Worm (Caenorhabditis elegans) whole organism, L4 larva: ENCODE data around the gene T07C4.12.
A peak's percentile ranks its signal among the peaks of the same experiment; 100 is the strongest.

Experiments used
- F26F4.8 ChIP-seq: fragments of 200-800 bp; sonication (Bioruptor generic); conservative IDR thresholded peaks from 2 replicates; pipeline ENCODE4 v1.3.6; 2022; ENCODE audit warnings: missing genetic modification characterization, missing compliant biosample characterization
- F37D6.2 ChIP-seq: sonication (generic microtip); optimal IDR thresholded peaks from 2 replicates; lab custom pipeline; 2016; ENCODE audit warnings: mild to moderate bottlenecking, missing genetic modification characterization, missing compliant biosample characterization
- F49E8.2 ChIP-seq: sonication (generic microtip); optimal IDR thresholded peaks from 2 replicates; lab custom pipeline; 2016; ENCODE audit warnings: missing compliant biosample characterization, mild to moderate bottlenecking, missing genetic modification characterization, borderline replicate concordance
- R02D3.7 ChIP-seq: fragments of 150-350 bp; sonication (generic microtip); optimal IDR thresholded peaks from 3 replicates; lab custom pipeline; 2014; ENCODE audit warnings: missing biosample characterization, missing genetic modification characterization
- T26A8.4 ChIP-seq: fragments of 200-800 bp; sonication (Bioruptor generic); IDR thresholded peaks from 2 replicates; pipeline ENCODE4 v1.3.6; 2022; ENCODE audit warnings: missing genetic modification characterization, missing compliant biosample characterization
- Y48G9A.11 ChIP-seq: fragments of 200-800 bp; sonication (Bioruptor generic); IDR thresholded peaks from 2 replicates; pipeline ENCODE4 v1.3.6; 2022; ENCODE audit warnings: missing genetic modification reagents, missing genetic modification characterization, missing compliant biosample characterization
- Y5F2A.4 ChIP-seq: fragments of 200-800 bp; sonication (Bioruptor generic); optimal IDR thresholded peaks from 2 replicates; lab custom pipeline; 2018; ENCODE audit warnings: mild to moderate bottlenecking, missing genetic modification characterization, missing compliant biosample characterization
- ZK337.2 ChIP-seq: fragments of 200-800 bp; sonication (Bioruptor generic); IDR thresholded peaks from 2 replicates; pipeline ENCODE4 v1.3.6; 2022; ENCODE audit warnings: missing genetic modification reagents, missing genetic modification characterization, missing compliant biosample characterization
- ZK546.5 ChIP-seq, 2 experiments: sonication (generic microtip); optimal IDR thresholded peaks; 2 replicates each; lab custom pipeline; 2017; ENCODE audit warnings: missing biosample characterization in 2 of 2, missing genetic modification characterization in 2 of 2
- aha-1 ChIP-seq: fragments of 150-350 bp; peaks from one replicate; lab custom pipeline; 2014; ENCODE audit warnings: missing biosample characterization, missing genetic modification characterization
- arid-1 ChIP-seq: fragments of 200-800 bp; sonication (Bioruptor generic); conservative IDR thresholded peaks from 2 replicates; pipeline ENCODE4 v1.3.6; 2022; ENCODE audit warnings: missing genetic modification reagents, missing genetic modification characterization, missing compliant biosample characterization
- attf-4 ChIP-seq: sonication (generic microtip); optimal IDR thresholded peaks from 3 replicates; lab custom pipeline; 2017; ENCODE audit warnings: missing biosample characterization, missing genetic modification characterization
- ceh-20 ChIP-seq: fragments of 200-800 bp; sonication (Bioruptor generic); IDR thresholded peaks from 2 replicates; pipeline ENCODE4 v1.3.6; 2022; ENCODE audit warnings: missing genetic modification reagents, missing genetic modification characterization, missing compliant biosample characterization
- ceh-28 ChIP-seq: fragments of 150-350 bp; optimal IDR thresholded peaks from 2 replicates; lab custom pipeline; 2014; ENCODE audit warnings: missing biosample characterization, missing genetic modification reagents, missing genetic modification characterization
- ceh-32 ChIP-seq: sonication (generic microtip); optimal IDR thresholded peaks from 2 replicates; lab custom pipeline; 2016; ENCODE audit warnings: mild to moderate bottlenecking, missing genetic modification characterization, missing compliant biosample characterization; ENCODE audit not compliant: poor library complexity
- ceh-62 ChIP-seq: sonication (generic microtip); optimal IDR thresholded peaks from 2 replicates; lab custom pipeline; 2017; ENCODE audit warnings: missing biosample characterization, missing genetic modification characterization
- dmd-8 ChIP-seq: fragments of 200-800 bp; sonication (Bioruptor generic); IDR thresholded peaks from 2 replicates; pipeline ENCODE4 v1.3.6; 2022; ENCODE audit warnings: missing genetic modification characterization, missing compliant biosample characterization
- dpl-1 ChIP-seq: fragments of 150-350 bp; optimal IDR thresholded peaks from 2 replicates; lab custom pipeline; 2014; ENCODE audit warnings: missing biosample characterization, missing genetic modification reagents, missing genetic modification characterization
- dve-1 ChIP-seq: sonication (generic microtip); optimal IDR thresholded peaks from 2 replicates; lab custom pipeline; 2017; ENCODE audit warnings: antibody characterized with exemption, mild to moderate bottlenecking, missing genetic modification characterization, missing compliant biosample characterization; ENCODE audit not compliant: insufficient read depth
- gei-8 ChIP-seq: fragments of 200-800 bp; sonication (Bioruptor generic); optimal IDR thresholded peaks from 2 replicates; lab custom pipeline; 2018; ENCODE audit warnings: mild to moderate bottlenecking, missing genetic modification characterization, missing compliant biosample characterization
- hlh-11 ChIP-seq: fragments of 200-800 bp; sonication (Bioruptor generic); optimal IDR thresholded peaks from 2 replicates; lab custom pipeline; 2018; ENCODE audit warnings: mild to moderate bottlenecking, missing genetic modification characterization, missing compliant biosample characterization
- hlh-30 ChIP-seq: sonication (generic microtip); optimal IDR thresholded peaks from 2 replicates; lab custom pipeline; 2017; ENCODE audit warnings: antibody characterized with exemption, mild to moderate bottlenecking, missing genetic modification characterization, missing compliant biosample characterization; ENCODE audit not compliant: insufficient read depth
- lin-13 ChIP-seq: fragments of 150-350 bp; optimal IDR thresholded peaks from 2 replicates; lab custom pipeline; 2014; ENCODE audit warnings: missing biosample characterization, missing genetic modification reagents, missing genetic modification characterization
- lir-3 ChIP-seq: sonication (generic microtip); optimal IDR thresholded peaks from 2 replicates; lab custom pipeline; 2016; ENCODE audit warnings: mild to moderate bottlenecking, missing genetic modification characterization, missing compliant biosample characterization
- madf-5 ChIP-seq, 2 experiments: fragments of 200-800 bp; sonication (Bioruptor generic); IDR thresholded peaks; 2 replicates each; pipeline ENCODE4 v1.3.6; 2022; ENCODE audit warnings: missing compliant biosample characterization in 2 of 2, missing genetic modification characterization in 2 of 2
- mep-1 ChIP-seq: fragments of 150-350 bp; sonication (generic microtip); optimal IDR thresholded peaks from 3 replicates; lab custom pipeline; 2014; ENCODE audit warnings: missing biosample characterization, missing genetic modification characterization
- mes-2 ChIP-seq: sonication (generic microtip); optimal IDR thresholded peaks from 2 replicates; lab custom pipeline; 2016; ENCODE audit warnings: missing genotype, mild to moderate bottlenecking, missing genetic modification characterization, missing compliant biosample characterization; ENCODE audit not compliant: poor library complexity, severe bottlenecking
- nhr-10 ChIP-seq: fragments of 150-350 bp; optimal IDR thresholded peaks from 2 replicates; lab custom pipeline; 2014; ENCODE audit warnings: missing biosample characterization, missing genetic modification characterization
- nhr-102 ChIP-seq: sonication (generic microtip); optimal IDR thresholded peaks from 2 replicates; lab custom pipeline; 2016; ENCODE audit warnings: mild to moderate bottlenecking, missing genetic modification characterization, moderate library complexity, missing compliant biosample characterization
- nhr-6 ChIP-seq: fragments of 150-350 bp; optimal IDR thresholded peaks from 2 replicates; lab custom pipeline; 2014; ENCODE audit warnings: missing biosample characterization, missing genetic modification characterization
- nhr-76 ChIP-seq: fragments of 150-350 bp; optimal IDR thresholded peaks from 2 replicates; lab custom pipeline; 2014; ENCODE audit warnings: missing biosample characterization, missing genetic modification characterization
- pha-4 ChIP-seq, 2 experiments: fragments of 150-350 bp in 1 of 2; fragments of 200-800 bp in 1 of 2; sonication (Bioruptor generic) in 1 of 2; IDR thresholded peaks in 1 of 2; optimal IDR thresholded peaks in 1 of 2; 2 replicates each; pipeline versions ENCODE4 v1.3.6 to Lab custom; 2014 to 2022; ENCODE audit warnings: missing genetic modification characterization in 2 of 2, missing genetic modification reagents in 2 of 2, missing biosample characterization in 1 of 2, missing compliant biosample characterization in 1 of 2
- pqm-1 ChIP-seq: sonication (generic microtip); optimal IDR thresholded peaks from 2 replicates; lab custom pipeline; 2017; ENCODE audit warnings: missing biosample characterization, missing genetic modification characterization
- saeg-2 ChIP-seq: fragments of 200-800 bp; sonication (Bioruptor generic); IDR thresholded peaks from 2 replicates; pipeline ENCODE4 v1.3.6; 2022; ENCODE audit warnings: missing genetic modification reagents, missing genetic modification characterization, missing compliant biosample characterization
- snpc-1.2 ChIP-seq: fragments of 200-800 bp; sonication (Bioruptor generic); IDR thresholded peaks from 2 replicates; pipeline ENCODE4 v1.3.6; 2022; ENCODE audit warnings: missing genetic modification reagents, missing genetic modification characterization, missing compliant biosample characterization
- snpc-4 ChIP-seq: fragments of 150-350 bp; optimal IDR thresholded peaks from 2 replicates; lab custom pipeline; 2014; ENCODE audit warnings: missing biosample characterization, missing genetic modification characterization
- spr-3 ChIP-seq: fragments of 200-800 bp; sonication (Bioruptor generic); optimal IDR thresholded peaks from 2 replicates; lab custom pipeline; 2018; ENCODE audit warnings: mild to moderate bottlenecking, missing genetic modification characterization, missing compliant biosample characterization
- tra-1 ChIP-seq: fragments of 200-800 bp; sonication (Bioruptor generic); IDR thresholded peaks from 2 replicates; pipeline ENCODE4 v1.3.6; 2022; ENCODE audit warnings: missing genetic modification reagents, missing genetic modification characterization, missing compliant biosample characterization
- unc-130 ChIP-seq: sonication (generic microtip); optimal IDR thresholded peaks from 2 replicates; lab custom pipeline; 2016; ENCODE audit warnings: missing genetic modification reagents, missing genetic modification characterization, missing compliant biosample characterization
- unc-62 ChIP-seq, 3 experiments: fragments of 150-350 bp in 1 of 3; sonication (generic microtip); optimal IDR thresholded peaks in 2 of 3; peaks in 1 of 3; 1 replicate in 1 of 3; 2 replicates in 2 of 3; lab custom pipeline; 2014 to 2017; ENCODE audit warnings: missing biosample characterization in 3 of 3, missing genetic modification characterization in 3 of 3, missing genetic modification reagents in 3 of 3, missing genotype in 1 of 3
- vab-7 ChIP-seq: fragments of 200-800 bp; sonication (Bioruptor generic); IDR thresholded peaks from 2 replicates; pipeline ENCODE4 v1.3.6; 2022; ENCODE audit warnings: missing genetic modification reagents, missing genetic modification characterization, missing compliant biosample characterization
- zip-2 ChIP-seq: fragments of 150-350 bp; optimal IDR thresholded peaks from 2 replicates; lab custom pipeline; 2014; ENCODE audit warnings: missing biosample characterization, missing genetic modification characterization

The T07C4.12 gene

ce11 chrIII:10337508-10338166 is 5.2 kb upstream of the T07C4.12 start, which contains the start of gene ttr-15 (continued):
- TF ChIP-seq ZK337.2 (GFP tag; lab: Robert Waterston, UW) (no peak), R02D3.7 (no peak), mep-1 (tag; lab: Kevin White, UChicago) (peak; percentile 44), snpc-1.2 (GFP tag; lab: Robert Waterston, UW) (no peak), pqm-1 (tag; lab: Kevin White, UChicago) (no peak), nhr-10 (tag; lab: Kevin White, UChicago) (peak; percentile 13), hlh-11 (peak; percentile 51), F37D6.2 (tag; lab: Kevin White, UChicago) (no peak), hlh-30 (tag; lab: Kevin White, UChicago) (peak; percentile 34), zip-2 (no peak), Y5F2A.4 (GFP tag; lab: Kevin White, UChicago) (no peak), snpc-4 (tag; lab: Kevin White, UChicago) (no peak), dpl-1 (GFP tag; lab: Kevin White, UChicago) (no peak), tra-1 (GFP tag; lab: Robert Waterston, UW) (0 out of 2 replicates have a peak, but pooled peaks have one; percentile 28), nhr-76 (tag; lab: Kevin White, UChicago) (peak; percentile 1), madf-5 (GFP tag; IDR thresholded peaks at IDR 0.05; lab: Robert Waterston, UW) (no peak), gei-8 (GFP tag; lab: Kevin White, UChicago) (no peak)

- TF ChIP-seq aha-1 (peak; percentile 96), lir-3 (tag; lab: Kevin White, UChicago) (no peak), ceh-20 (GFP tag; lab: Robert Waterston, UW) (no peak), lin-13 (GFP tag; lab: Kevin White, UChicago) (no peak), unc-62 (GFP tag; optimal IDR thresholded peaks at IDR 0.05 in 1 of 2; lab: Kevin White, UChicago) (peak in 1 of 2 experiments; percentile 54), unc-62 (tag; optimal IDR thresholded peaks at IDR 0.05; lab: Kevin White, UChicago) (no peak), F26F4.8 (GFP tag; lab: Robert Waterston, UW) (no peak), pha-4 (GFP tag; IDR thresholded peaks at IDR 0.05; lab: Robert Waterston, UW) (no peak), pha-4 (tag; optimal IDR thresholded peaks at IDR 0.05; lab: Kevin White, UChicago) (no peak), vab-7 (GFP tag; lab: Robert Waterston, UW) (no peak), ceh-62 (tag; lab: Kevin White, UChicago) (no peak)
Measured at ce11 chrIII:10336109-10336508, 3.6 kb upstream of the T07C4.12 start.

ce11 chrIII:10335086-10335485 is 2.6 kb upstream of the T07C4.12 start, which contains the start of gene ced-9:
Gene ced-9, plus strand, starts transcription at chrIII:10335172.
- no peak for TF ChIP-seq dmd-8 (GFP tag; lab: Robert Waterston, UW)
- TF ChIP-seq aha-1 = peak; percentile 97
- TF ChIP-seq pqm-1 (tag; lab: Kevin White, UChicago) = no peak
- TF ChIP-seq dve-1 = no peak
- no peak for TF ChIP-seq lir-3 (tag; lab: Kevin White, UChicago)

- 0 out of 2 replicates have a peak, but pooled peaks have one; percentile 35 for TF ChIP-seq saeg-2 (GFP tag; lab: Robert Waterston, UW)
- no peak for TF ChIP-seq R02D3.7
- TF ChIP-seq ZK546.5 (tag; optimal IDR thresholded peaks at IDR 0.05; lab: Kevin White, UChicago) = no peak
- TF ChIP-seq attf-4 (tag; lab: Kevin White, UChicago) = no peak
- TF ChIP-seq T26A8.4 = peak; percentile 93
- no peak for TF ChIP-seq Y48G9A.11 (GFP tag; lab: Robert Waterston, UW)
- TF ChIP-seq hlh-30 (tag; lab: Kevin White, UChicago) = peak; percentile 82
- TF ChIP-seq snpc-1.2 (GFP tag; lab: Robert Waterston, UW) = 0 out of 2 replicates have a peak, but pooled peaks have one; percentile 39
- TF ChIP-seq mes-2 (tag; lab: Kevin White, UChicago) = peak; percentile 86
- peak; percentile 75 for TF ChIP-seq spr-3 (GFP tag; lab: Kevin White, UChicago)
- peak; percentile 64 for TF ChIP-seq nhr-6 (tag; lab: Kevin White, UChicago)
- TF ChIP-seq arid-1 (GFP tag; lab: Robert Waterston, UW) = peak; percentile 80; the same call in 1 of the 2 replicates
- no peak for TF ChIP-seq ceh-28 (tag; lab: Kevin White, UChicago)
- no peak for TF ChIP-seq pqm-1 (tag; lab: Kevin White, UChicago)
- TF ChIP-seq unc-130 (GFP tag; lab: Kevin White, UChicago) = peak; percentile 35
- TF ChIP-seq nhr-102 (tag; lab: Kevin White, UChicago) = peak; percentile 88
- TF ChIP-seq F49E8.2 (tag; lab: Kevin White, UChicago) = peak; percentile 38
- TF ChIP-seq snpc-4 (tag; lab: Kevin White, UChicago) = no peak
- TF ChIP-seq ceh-32 (tag; lab: Kevin White, UChicago) = peak; percentile 18
- peak; percentile 82 for TF ChIP-seq tra-1 (GFP tag; lab: Robert Waterston, UW)
Measured at ce11 chrIII:10333961-10334542, 1.6 kb upstream of the T07C4.12 start, which contains the start of the genes jmjd-4 and mev-1. Gene jmjd-4, minus strand, starts transcription at chrIII:10334018. Gene mev-1, plus strand, starts transcription at chrIII:10334277.
